Fruit fly (Drosophila melanogaster) whole organism: ENCODE results near the gene Sgf11.

ENCODE experiments used
- CG8478 ChIP-seq: fragments of >200 bp; optimal IDR thresholded peaks from 2 replicates; lab custom pipeline; 2018; ENCODE audit warnings: inconsistent platforms
- Dll ChIP-seq: fragments of >200 bp; optimal IDR thresholded peaks from 2 replicates; lab custom pipeline; 2017
- EcR ChIP-seq, 2 experiments: fragments of >200 bp; optimal IDR thresholded peaks; 2 replicates each; lab custom pipeline; 2017; ENCODE audit warnings: missing biosample characterization in 2 of 2, missing genetic modification characterization in 2 of 2, missing genetic modification reagents in 2 of 2
- pan ChIP-seq: fragments of >200 bp; optimal IDR thresholded peaks from 2 replicates; lab custom pipeline; 2017
- psq ChIP-seq: fragments of >200 bp; optimal IDR thresholded peaks from 2 replicates; lab custom pipeline; 2017
- usp ChIP-seq: fragments of >200 bp; optimal IDR thresholded peaks from 2 replicates; lab custom pipeline; 2017; ENCODE audit warnings: missing biosample characterization, missing genetic modification characterization, mixed read lengths

The Sgf11 gene

DNA sequence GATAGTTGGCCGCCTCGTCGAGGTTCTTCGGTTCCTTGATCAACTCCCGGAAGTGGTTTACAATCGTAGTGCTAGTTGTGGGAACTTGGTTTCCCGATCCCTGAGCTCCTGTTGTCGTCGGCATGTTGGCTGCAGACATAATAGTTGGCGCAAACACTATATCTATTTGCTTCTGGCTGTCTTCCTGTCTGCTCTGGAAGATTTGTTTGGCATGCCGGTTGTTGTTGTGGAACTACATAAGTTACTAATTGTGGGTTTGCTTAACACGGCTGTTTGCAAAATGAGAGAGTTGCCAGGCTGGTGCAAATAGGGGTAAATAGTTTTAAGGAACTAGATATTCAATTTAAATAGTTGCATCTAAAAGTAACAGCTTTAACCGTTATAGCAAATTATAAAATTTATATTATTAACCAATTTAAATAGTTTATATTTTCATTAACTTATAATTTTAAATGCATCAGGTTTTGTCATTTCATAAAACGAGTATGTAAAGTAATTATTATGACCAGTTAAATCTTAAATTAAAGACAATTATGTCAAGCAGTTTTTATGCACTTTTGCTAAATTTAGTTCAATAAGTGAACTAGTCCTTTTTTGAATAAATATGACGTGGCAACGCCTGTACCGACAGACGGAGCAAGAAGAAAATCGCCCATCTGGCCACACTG lies at the start of gene Sgf11, which contains the start of gene CG32202:
Gene Sgf11, minus strand, starts transcription at position 287 of the 668 bp plus-strand sequence.
Gene CG32202, plus strand, starts transcription at position 635 of the 668 bp plus-strand sequence.
- TF ChIP-seq usp (GFP tag; lab: Kevin White, UChicago) (no peak), Dll (no peak), EcR (GFP tag; optimal IDR thresholded peaks at IDR 0.05; lab: Kevin White, UChicago) (no peak), pan (lab: Kevin White, UChicago) (no peak), psq (lab: Kevin White, UChicago) (no peak), CG8478 (no peak)

DNA sequence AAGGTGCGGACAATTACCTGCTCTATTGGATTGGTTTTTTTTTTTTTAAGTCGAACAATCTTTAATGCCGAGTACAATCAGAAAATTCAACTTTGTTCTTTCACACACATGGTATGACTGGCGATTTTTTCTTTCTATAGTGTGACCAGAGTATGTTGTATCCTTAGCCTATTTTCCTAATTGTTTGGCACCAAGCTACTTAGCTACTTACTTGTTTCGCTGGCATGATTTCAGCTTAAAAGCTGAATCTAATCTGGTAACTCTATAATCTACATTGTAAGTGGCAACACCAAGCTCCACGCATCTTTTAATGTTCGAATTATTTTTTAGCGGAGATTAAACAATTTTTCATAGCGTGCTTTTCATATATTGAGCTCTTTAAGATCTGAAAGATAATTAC lies 41.5 kb upstream of the Sgf11 start, which contains the start of gene CG12477:
Gene CG12477, minus strand, starts transcription at position 101 of the 400 bp plus-strand sequence.
- TF ChIP-seq psq (lab: Kevin White, UChicago): no peak
- no peak for TF ChIP-seq usp (GFP tag; lab: Kevin White, UChicago)

DNA sequence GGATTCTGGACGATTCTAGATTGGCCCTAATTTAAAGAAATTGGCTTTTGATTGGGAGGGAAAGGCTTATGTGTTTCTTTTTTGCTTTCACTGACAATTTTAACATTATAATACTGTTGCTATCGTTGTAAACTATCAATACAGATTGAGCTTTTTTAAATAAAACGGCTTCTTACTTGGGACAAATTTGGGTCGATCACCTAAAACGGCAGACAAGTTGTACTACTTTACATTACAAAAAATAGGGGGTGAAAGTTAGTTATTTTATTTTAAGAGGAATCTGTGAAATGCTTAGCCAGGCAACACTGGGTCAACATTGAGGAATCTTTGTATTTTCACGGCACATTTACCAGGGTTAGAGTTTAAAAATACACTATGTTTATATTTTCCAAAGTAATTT lies 16.7 kb upstream of the Sgf11 start, which contains the start of gene Dic4:
Gene Dic4, minus strand, starts transcription at position 101 of the 400 bp plus-strand sequence.
- TF ChIP-seq CG8478: no peak
- TF ChIP-seq EcR (GFP tag; optimal IDR thresholded peaks at IDR 0.05; lab: Kevin White, UChicago): no peak
- no peak for TF ChIP-seq usp (GFP tag; lab: Kevin White, UChicago)
- TF ChIP-seq psq (lab: Kevin White, UChicago): no peak
- TF ChIP-seq pan (lab: Kevin White, UChicago): no peak
- TF ChIP-seq Dll: no peak

DNA sequence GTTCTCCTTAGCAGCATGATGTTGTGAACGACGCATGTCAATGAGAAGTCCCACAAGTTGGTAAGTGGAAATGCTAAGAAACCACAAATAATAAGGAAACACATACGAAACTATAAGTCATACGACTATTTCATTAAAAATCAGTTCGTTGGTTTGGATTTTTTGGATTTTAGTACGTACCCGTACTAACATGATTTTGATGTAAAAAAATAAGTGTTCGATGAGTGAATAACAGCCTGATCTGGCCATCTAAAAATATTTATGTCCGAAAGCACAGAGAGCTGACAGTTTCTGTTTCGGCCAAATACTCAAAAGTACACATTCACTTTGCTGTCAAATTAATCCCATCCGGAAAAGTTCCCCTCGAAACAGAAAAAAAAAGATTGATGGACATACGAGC lies 12.3 kb upstream of the Sgf11 start, which contains the start of gene CG6893:
Gene CG6893, plus strand, starts transcription at position 301 of the 400 bp plus-strand sequence.
- no peak for TF ChIP-seq usp (GFP tag; lab: Kevin White, UChicago)
- no peak for TF ChIP-seq psq (lab: Kevin White, UChicago)
- TF ChIP-seq EcR (GFP tag; optimal IDR thresholded peaks at IDR 0.05; lab: Kevin White, UChicago): no peak
- TF ChIP-seq Dll: no peak
- TF ChIP-seq CG8478: no peak
- TF ChIP-seq pan (lab: Kevin White, UChicago): no peak

DNA sequence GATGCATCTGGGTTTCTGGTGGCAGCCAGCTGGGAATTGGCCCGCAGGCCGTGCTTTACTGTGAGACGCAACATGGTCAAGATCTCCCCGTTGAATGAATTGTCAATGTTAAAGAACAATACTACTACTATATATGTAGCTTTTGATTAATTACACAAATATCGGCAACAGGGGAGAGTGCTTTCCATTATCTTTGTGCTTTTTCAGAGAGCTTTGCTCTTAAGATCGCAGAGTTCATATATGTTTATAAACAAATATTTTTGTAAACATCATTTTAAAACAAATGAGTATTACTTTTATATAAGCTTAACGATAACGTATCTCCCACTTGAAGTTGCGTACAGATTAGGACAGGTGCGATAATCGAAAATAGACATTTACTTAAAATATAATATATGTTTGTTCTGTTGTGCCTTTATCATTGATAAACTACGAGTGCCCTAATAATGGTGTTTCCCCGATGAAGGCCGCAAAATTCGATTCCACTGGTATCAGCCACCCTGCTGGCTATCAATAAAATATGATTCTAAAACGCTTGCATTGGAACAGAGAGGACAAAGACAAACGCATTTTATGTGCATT lies 4.7 kb upstream of the Sgf11 start, which contains the start of gene Cyp12c1:
Gene Cyp12c1, minus strand, starts transcription at position 100 of the 582 bp plus-strand sequence.
- TF ChIP-seq CG8478: no peak
- TF ChIP-seq pan (lab: Kevin White, UChicago): no peak
- no peak for TF ChIP-seq EcR (GFP tag; optimal IDR thresholded peaks at IDR 0.05; lab: Kevin White, UChicago)
- no peak for TF ChIP-seq psq (lab: Kevin White, UChicago)
- TF ChIP-seq usp (GFP tag; lab: Kevin White, UChicago): no peak
- TF ChIP-seq Dll: no peak

DNA sequence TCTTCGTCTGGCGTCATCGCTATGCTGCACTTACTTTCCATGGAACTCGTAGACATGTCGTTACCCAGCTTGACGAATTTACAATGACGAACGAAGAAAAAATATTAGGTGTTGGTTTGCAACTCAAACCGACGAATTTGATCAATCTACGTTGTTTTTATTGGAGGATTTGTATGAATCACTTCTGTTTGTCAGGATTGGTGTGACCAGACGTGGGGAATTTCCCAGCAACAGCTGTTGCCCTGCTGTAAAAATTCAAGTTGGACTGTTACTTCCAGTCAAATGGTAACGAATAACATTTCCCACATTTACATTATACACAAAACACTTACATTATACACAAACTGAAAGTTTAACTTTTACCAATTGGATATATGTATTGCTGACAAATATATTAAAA lies 2.2 kb upstream of the Sgf11 start, which contains the start of gene Chmp1:
Gene Chmp1, minus strand, starts transcription at position 216 of the 400 bp plus-strand sequence.
- no peak for TF ChIP-seq pan (lab: Kevin White, UChicago)
- TF ChIP-seq CG8478: no peak
- TF ChIP-seq Dll: no peak
- no peak for TF ChIP-seq usp (GFP tag; lab: Kevin White, UChicago)
- no peak for TF ChIP-seq psq (lab: Kevin White, UChicago)
- no peak for TF ChIP-seq EcR (GFP tag; optimal IDR thresholded peaks at IDR 0.05; lab: Kevin White, UChicago)

DNA sequence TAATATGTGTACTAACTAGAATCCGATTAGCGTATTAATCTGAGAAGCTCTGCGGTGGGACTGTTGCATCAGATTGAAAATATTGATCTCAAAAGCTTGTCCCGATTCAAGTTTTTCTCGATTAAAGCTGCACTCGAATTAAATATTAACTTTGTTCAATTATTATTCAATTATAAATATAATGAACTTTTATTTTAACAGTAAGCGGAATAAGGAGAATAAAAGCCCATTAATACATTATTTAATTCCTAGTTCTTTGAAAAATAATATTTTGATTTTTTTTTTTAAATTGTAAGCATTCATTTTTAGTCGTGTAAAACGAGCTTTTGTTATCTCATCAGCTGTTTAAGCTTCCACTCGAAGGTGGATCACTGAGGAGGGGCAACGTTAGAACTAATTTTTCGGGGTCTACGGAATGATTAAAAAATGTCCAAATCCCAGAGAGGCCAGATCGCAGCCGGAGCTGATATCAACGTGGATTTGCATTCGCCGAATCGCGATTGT lies 6.2 kb downstream of the Sgf11 start, which contains the start of the genes GNBP2 and GNBP1:
Gene GNBP2, minus strand, starts transcription at position 51 of the 504 bp plus-strand sequence.
Gene GNBP1, plus strand, starts transcription at position 438 of the 504 bp plus-strand sequence.
- TF ChIP-seq Dll: no peak
- TF ChIP-seq psq (lab: Kevin White, UChicago): no peak
- TF ChIP-seq pan (lab: Kevin White, UChicago): no peak
- no peak for TF ChIP-seq usp (GFP tag; lab: Kevin White, UChicago)
- no peak for TF ChIP-seq CG8478
- TF ChIP-seq EcR (GFP tag; optimal IDR thresholded peaks at IDR 0.05; lab: Kevin White, UChicago): no peak

DNA sequence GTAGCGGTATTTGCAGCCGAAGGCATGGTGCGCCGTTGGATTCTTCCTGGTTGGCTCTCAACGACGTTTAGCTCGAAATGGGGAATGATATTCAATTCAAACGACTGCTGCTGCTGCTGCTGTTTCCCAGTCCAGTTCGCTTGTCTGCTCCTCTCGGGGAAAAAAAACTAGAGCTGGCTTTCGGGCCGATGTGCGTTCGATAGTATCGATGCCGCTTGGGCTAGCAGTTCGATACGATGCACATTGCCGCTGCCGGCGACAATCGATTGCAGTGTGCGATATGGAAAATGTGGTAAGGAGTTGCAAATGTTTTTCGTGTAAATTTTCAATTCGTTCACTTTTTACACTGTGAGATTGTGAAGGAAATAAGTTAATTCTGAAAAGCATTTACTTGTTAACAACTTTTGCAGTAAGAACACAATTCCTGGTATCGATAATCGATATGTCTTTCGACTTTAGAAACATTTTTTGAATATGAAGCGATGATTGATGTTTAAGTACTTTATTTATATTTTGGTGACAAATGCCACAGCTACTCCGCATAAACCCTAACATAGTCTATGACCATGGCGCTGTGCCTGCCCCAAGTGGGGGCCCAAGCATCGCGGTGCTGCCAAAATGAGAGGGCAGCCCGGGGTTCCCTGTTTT lies 8.5 kb downstream of the Sgf11 start, which contains the start of gene Capr:
Gene Capr, minus strand, starts transcription at position 339 of the 648 bp plus-strand sequence.
- TF ChIP-seq Dll: no peak

DNA sequence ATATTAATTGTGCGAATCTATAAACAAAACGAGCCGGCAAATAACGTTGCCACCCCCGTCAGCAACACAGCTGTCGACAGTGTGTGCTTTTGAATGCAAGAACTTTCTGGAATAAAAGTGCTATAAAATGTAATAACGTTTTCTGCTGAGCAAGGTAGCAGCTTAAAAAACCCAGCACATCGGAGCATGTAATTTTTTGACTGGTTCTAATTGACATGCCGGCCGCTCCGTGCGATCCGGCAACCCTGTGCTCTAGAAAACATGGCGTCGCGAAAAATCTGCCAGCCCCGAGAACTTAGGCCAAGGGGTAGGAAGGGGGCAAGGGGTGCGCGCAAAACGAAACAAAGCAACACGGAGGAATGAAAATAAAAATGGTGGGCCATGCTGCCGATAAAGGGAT lies 9.4 kb downstream of the Sgf11 start:
- TF ChIP-seq pan (lab: Kevin White, UChicago): no peak
- no peak for TF ChIP-seq CG8478
- TF ChIP-seq psq (lab: Kevin White, UChicago): no peak
- no peak for TF ChIP-seq Dll
- no peak for TF ChIP-seq usp (GFP tag; lab: Kevin White, UChicago)
- no peak for TF ChIP-seq EcR (GFP tag; optimal IDR thresholded peaks at IDR 0.05; lab: Kevin White, UChicago)

DNA sequence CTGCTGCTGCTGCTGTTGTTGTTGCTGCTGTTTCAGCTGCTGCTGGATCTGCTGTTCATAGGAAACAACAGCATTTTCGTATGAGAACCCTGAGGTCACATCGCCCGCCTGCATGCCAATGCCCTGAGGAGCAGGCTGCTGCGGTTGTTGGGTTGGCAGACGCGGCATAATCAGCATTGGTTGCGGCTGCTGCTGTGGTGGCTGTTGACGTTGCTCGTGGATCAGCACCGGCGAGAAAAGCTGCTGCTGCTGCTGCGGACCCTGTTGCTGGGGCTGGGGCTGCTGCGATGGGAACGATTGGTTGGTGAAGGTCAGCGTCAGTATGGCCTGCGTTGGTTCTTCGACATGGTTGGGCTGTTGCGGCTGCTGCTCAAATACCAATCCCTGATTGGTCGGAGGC lies 11.8 kb downstream of the Sgf11 start:
- no peak for TF ChIP-seq usp (GFP tag; lab: Kevin White, UChicago)
- no peak for TF ChIP-seq Dll
- no peak for TF ChIP-seq pan (lab: Kevin White, UChicago)
- no peak for TF ChIP-seq CG8478
- no peak for TF ChIP-seq EcR (GFP tag; optimal IDR thresholded peaks at IDR 0.05; lab: Kevin White, UChicago)
- no peak for TF ChIP-seq psq (lab: Kevin White, UChicago)

DNA sequence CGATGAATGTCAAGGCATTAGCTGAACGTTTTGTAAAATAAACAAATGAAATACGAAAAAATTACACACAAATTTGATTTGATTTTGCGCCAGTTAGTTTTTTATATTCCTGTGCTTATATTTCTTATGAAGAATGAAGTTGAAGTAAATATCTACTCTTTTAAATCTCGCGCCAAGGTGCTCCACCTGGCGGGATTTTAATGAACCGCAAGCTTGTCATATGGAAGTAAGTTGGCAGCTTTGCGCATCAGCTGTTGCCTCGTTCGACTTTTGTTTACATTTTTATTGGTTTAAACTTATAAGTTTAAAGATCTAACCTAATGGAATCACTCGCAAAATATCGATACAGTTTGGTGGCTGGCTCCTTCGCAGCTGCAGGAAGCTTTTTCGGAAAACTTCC lies 14.5 kb downstream of the Sgf11 start, which contains the start of gene CG42495:
Gene CG42495, plus strand, starts transcription at position 247 of the 400 bp plus-strand sequence.
- TF ChIP-seq Dll (no peak), EcR (GFP tag; optimal IDR thresholded peaks at IDR 0.05; lab: Kevin White, UChicago) (no peak), pan (lab: Kevin White, UChicago) (no peak), usp (GFP tag; lab: Kevin White, UChicago) (no peak), psq (lab: Kevin White, UChicago) (no peak), CG8478 (no peak)
